Fruit fly (Drosophila melanogaster) whole organism, prepupa: ENCODE measurements around the gene CG32669.

Experiments used
- CG11902 ChIP-seq: fragments of 200-800 bp; sonication (Bioruptor generic); optimal IDR thresholded peaks from 3 replicates; lab custom pipeline; 2016; ENCODE audit warnings: missing biosample characterization, missing genetic modification characterization
- CG3032 ChIP-seq: fragments of 200-800 bp; optimal IDR thresholded peaks from 2 replicates; lab custom pipeline; 2019; ENCODE audit warnings: missing biosample characterization, mild to moderate bottlenecking, missing genetic modification characterization, moderate library complexity
- CG31627 ChIP-seq: fragments of 200-800 bp; sonication (Bioruptor generic); optimal IDR thresholded peaks from 3 replicates; lab custom pipeline; 2016; ENCODE audit warnings: missing biosample characterization, missing genetic modification characterization
- CG34406 ChIP-seq: fragments of 200-800 bp; sonication (Bioruptor generic); optimal IDR thresholded peaks from 3 replicates; lab custom pipeline; 2016; ENCODE audit warnings: missing biosample characterization, missing genetic modification characterization
- CG6163 ChIP-seq: fragments of 200-800 bp; sonication (Bioruptor generic); IDR thresholded peaks from 3 replicates; pipeline ENCODE4 v1.3.6; 2022; ENCODE audit warnings: missing biosample characterization, missing genetic modification characterization
- CG6276 ChIP-seq: fragments of 200-800 bp; sonication (Bioruptor generic); optimal IDR thresholded peaks from 2 replicates; lab custom pipeline; 2017; ENCODE audit warnings: missing biosample characterization, mild to moderate bottlenecking, missing genetic modification characterization
- CG6792 ChIP-seq: fragments of 200-800 bp; sonication (Bioruptor generic); optimal IDR thresholded peaks from 3 replicates; lab custom pipeline; 2016; ENCODE audit warnings: missing biosample characterization, missing genetic modification characterization
- CG6808 ChIP-seq: fragments of 200-800 bp; sonication (Bioruptor generic); optimal IDR thresholded peaks from 3 replicates; lab custom pipeline; 2017; ENCODE audit warnings: missing biosample characterization, missing genetic modification characterization, mild to moderate bottlenecking, moderate library complexity, missing genetic modification reagents
- CG6854 ChIP-seq: fragments of 200-800 bp; sonication (Bioruptor generic); optimal IDR thresholded peaks from 2 replicates; lab custom pipeline; 2017; ENCODE audit warnings: missing biosample characterization, mild to moderate bottlenecking, missing genetic modification characterization
- CG7368 ChIP-seq: fragments of 200-800 bp; sonication (Bioruptor generic); optimal IDR thresholded peaks from 3 replicates; lab custom pipeline; 2016; ENCODE audit warnings: missing biosample characterization, missing genetic modification characterization
- CG9139 ChIP-seq: fragments of 200-800 bp; sonication (Bioruptor generic); optimal IDR thresholded peaks from 3 replicates; lab custom pipeline; 2017; ENCODE audit warnings: missing biosample characterization, mild to moderate bottlenecking, missing genetic modification characterization
- Eip78C ChIP-seq: fragments of 200-800 bp; sonication (Bioruptor generic); peaks from one replicate; lab custom pipeline; 2016; ENCODE audit warnings: missing biosample characterization, missing genetic modification characterization
- Eip93F ChIP-seq: fragments of 200-800 bp; sonication (Bioruptor generic); optimal IDR thresholded peaks from 2 replicates; lab custom pipeline; 2016; ENCODE audit warnings: missing biosample characterization, mild to moderate bottlenecking, missing genetic modification characterization
- Ets21C ChIP-seq: fragments of 200-800 bp; sonication (Bioruptor generic); optimal IDR thresholded peaks from 3 replicates; lab custom pipeline; 2016; ENCODE audit warnings: missing biosample characterization, missing genetic modification characterization
- Ets96B ChIP-seq: fragments of 200-800 bp; optimal IDR thresholded peaks from 2 replicates; lab custom pipeline; 2019; ENCODE audit warnings: missing biosample characterization, mild to moderate bottlenecking, missing genetic modification characterization, moderate library complexity
- Gug ChIP-seq: fragments of 200-800 bp; sonication (Bioruptor generic); IDR thresholded peaks from 2 replicates; pipeline ENCODE4 v1.3.6; 2022; ENCODE audit warnings: missing biosample characterization, missing genetic modification characterization
- Hr39 ChIP-seq: fragments of 200-800 bp; sonication (Bioruptor generic); optimal IDR thresholded peaks from 2 replicates; lab custom pipeline; 2016; ENCODE audit warnings: missing biosample characterization, missing genetic modification characterization
- Hr4 ChIP-seq: fragments of 200-800 bp; sonication (Bioruptor generic); optimal IDR thresholded peaks from 3 replicates; lab custom pipeline; 2016; ENCODE audit warnings: missing biosample characterization, missing genetic modification characterization
- Met ChIP-seq: fragments of 200-800 bp; sonication (Bioruptor generic); optimal IDR thresholded peaks from 3 replicates; lab custom pipeline; 2016; ENCODE audit warnings: missing biosample characterization, missing genetic modification characterization
- OdsH ChIP-seq: fragments of 200-800 bp; sonication (Bioruptor generic); optimal IDR thresholded peaks from 3 replicates; lab custom pipeline; 2016; ENCODE audit warnings: missing biosample characterization, missing genetic modification characterization
- Smox ChIP-seq: fragments of 200-800 bp; sonication (Bioruptor generic); optimal IDR thresholded peaks from 3 replicates; lab custom pipeline; 2016; ENCODE audit warnings: missing biosample characterization, missing genetic modification characterization
- Sox14 ChIP-seq: fragments of 200-800 bp; sonication (Bioruptor generic); optimal IDR thresholded peaks from 3 replicates; lab custom pipeline; 2016; ENCODE audit warnings: missing biosample characterization, missing genetic modification characterization
- Sox15 ChIP-seq: fragments of 200-800 bp; sonication (Bioruptor generic); optimal IDR thresholded peaks from 3 replicates; lab custom pipeline; 2016; ENCODE audit warnings: missing biosample characterization, missing genetic modification characterization
- achi ChIP-seq: fragments of 200-800 bp; sonication (Bioruptor generic); optimal IDR thresholded peaks from 3 replicates; lab custom pipeline; 2016; ENCODE audit warnings: missing biosample characterization, missing genetic modification characterization
- cyc ChIP-seq: fragments of 200-800 bp; sonication (Bioruptor generic); optimal IDR thresholded peaks from 3 replicates; lab custom pipeline; 2016; ENCODE audit warnings: missing biosample characterization, missing genetic modification characterization
- dsx ChIP-seq: fragments of 200-800 bp; optimal IDR thresholded peaks from 3 replicates; lab custom pipeline; 2019; ENCODE audit warnings: missing biosample characterization, mild to moderate bottlenecking, missing genetic modification characterization, moderate library complexity; ENCODE audit not compliant: poor library complexity, severe bottlenecking
- esn ChIP-seq: fragments of 200-800 bp; sonication (Bioruptor generic); optimal IDR thresholded peaks from 2 replicates; lab custom pipeline; 2016; ENCODE audit warnings: missing biosample characterization, mild to moderate bottlenecking, missing genetic modification characterization, moderate library complexity
- fd85E ChIP-seq: fragments of 200-800 bp; sonication (Bioruptor generic); optimal IDR thresholded peaks from 3 replicates; lab custom pipeline; 2016; ENCODE audit warnings: missing biosample characterization, missing genetic modification characterization
- fkh ChIP-seq: fragments of 200-800 bp; sonication (Bioruptor generic); optimal IDR thresholded peaks from 3 replicates; lab custom pipeline; 2017; ENCODE audit warnings: missing biosample characterization, mild to moderate bottlenecking, missing genetic modification characterization, moderate library complexity
- lz ChIP-seq: fragments of 200-800 bp; sonication (Bioruptor generic); optimal IDR thresholded peaks from 3 replicates; lab custom pipeline; 2016; ENCODE audit warnings: missing biosample characterization, missing genetic modification characterization
- net ChIP-seq: fragments of 200-800 bp; sonication (Bioruptor generic); optimal IDR thresholded peaks from 3 replicates; lab custom pipeline; 2016; ENCODE audit warnings: missing biosample characterization, missing genetic modification characterization
- svp ChIP-seq: fragments of 200-800 bp; sonication (Bioruptor generic); peaks from one replicate; lab custom pipeline; 2016; ENCODE audit warnings: missing biosample characterization, missing genetic modification characterization
- topi ChIP-seq: fragments of 200-800 bp; sonication (Bioruptor generic); optimal IDR thresholded peaks from 3 replicates; lab custom pipeline; 2016; ENCODE audit warnings: missing biosample characterization, missing genetic modification characterization
- vri ChIP-seq: fragments of 200-800 bp; sonication (Bioruptor generic); optimal IDR thresholded peaks from 3 replicates; lab custom pipeline; 2016; ENCODE audit warnings: missing biosample characterization, mild to moderate bottlenecking, missing genetic modification characterization

Gene CG32669

DNA sequence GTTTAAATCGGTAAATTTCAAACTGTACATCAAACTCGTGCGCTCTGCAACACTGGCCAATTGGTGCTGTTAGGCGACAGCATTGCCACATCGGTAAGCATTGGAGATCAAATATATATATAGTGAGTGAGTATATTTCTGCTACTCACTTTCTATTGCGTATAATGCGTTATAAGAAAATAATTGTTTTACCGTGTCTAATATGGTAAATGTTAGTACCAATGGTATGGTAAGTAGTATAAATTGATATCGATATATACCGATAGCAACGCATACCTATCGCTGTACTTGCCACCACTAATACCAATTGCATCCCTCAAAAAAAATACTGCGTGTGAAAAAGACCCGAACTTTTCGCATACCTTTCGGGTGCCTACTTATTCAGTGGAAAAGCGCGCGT, 12.5 kb upstream of the CG32669 start, which contains the start of the genes sofe and CG2186 (continued):
- TF ChIP-seq fd85E (no peak), CG6808 (GFP tag; lab: Kevin White, UChicago) (no peak), Ets21C (GFP tag; lab: Kevin White, UChicago) (peak; percentile 40), dsx (GFP tag; lab: Kevin White, UChicago) (no peak), vri (no peak), Eip93F (GFP tag; lab: Kevin White, UChicago) (no peak)

DNA sequence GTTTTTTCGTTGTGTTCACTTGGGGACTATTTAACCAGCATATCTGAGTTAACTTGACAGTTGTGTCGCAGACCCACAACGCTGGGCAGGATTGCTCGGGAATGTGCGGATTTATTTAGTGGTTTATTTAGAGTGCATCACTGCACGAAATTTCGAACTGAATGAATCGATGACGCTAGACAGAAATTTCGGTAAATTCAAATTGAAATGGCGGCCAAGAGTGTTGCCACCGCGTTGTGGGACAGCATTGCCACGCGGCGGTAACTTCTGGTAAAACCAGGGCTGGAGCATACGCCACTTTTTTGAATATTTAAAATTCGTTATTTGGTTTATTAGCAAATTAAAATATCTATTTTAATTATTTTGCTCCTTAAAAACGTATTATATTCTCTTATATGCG, 9.8 kb upstream of the CG32669 start, which contains the start of gene feo:
feo (minus strand) TSS at position 184 of the 400 bp plus-strand sequence.
- TF ChIP-seq Hr4 (GFP tag; lab: Kevin White, UChicago) (no peak), achi (GFP tag; lab: Kevin White, UChicago) (no peak)
- TF ChIP-seq, all 60 proteins: peak for 0

- no peak for TF ChIP-seq Hr4 (GFP tag; lab: Kevin White, UChicago)
- TF ChIP-seq net (GFP tag; lab: Kevin White, UChicago): no peak
- TF ChIP-seq Sox14 (GFP tag; lab: Kevin White, UChicago): peak; percentile 12
Measured at dm6 chrX:10848565-10848964, 3.7 kb upstream of the CG32669 start, which contains the start of gene CG2202. TSS of gene CG2202 (plus strand) at chrX:10848757.

DNA sequence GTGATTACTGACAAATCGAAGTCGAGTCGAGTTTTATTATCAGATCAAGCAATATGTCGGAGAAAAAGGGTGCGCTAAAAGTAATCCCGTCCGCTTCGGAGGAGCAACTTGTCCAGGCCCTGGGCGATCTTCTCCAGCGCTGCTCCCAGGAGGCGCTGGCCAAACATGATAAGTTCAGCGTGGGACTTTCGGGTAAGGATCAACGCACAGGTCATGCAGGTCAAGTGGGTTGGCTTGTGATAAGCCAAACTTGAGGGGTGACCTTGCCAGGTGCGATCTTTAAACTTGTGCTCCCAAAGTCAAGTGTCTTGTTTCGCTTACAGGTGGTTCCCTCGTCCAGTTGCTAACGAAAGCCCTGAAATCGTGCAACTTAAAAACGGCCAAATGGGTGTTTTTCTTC, 2.6 kb upstream of the CG32669 start:
- TF ChIP-seq svp (GFP tag; lab: Kevin White, UChicago) (peak; percentile 94), Eip78C (GFP tag; lab: Kevin White, UChicago) (peak; percentile 24), fkh (GFP tag; lab: Kevin White, UChicago) (no peak)

DNA sequence GAGAGGGAATG, 2.4 kb upstream of the CG32669 start, which contains the start of gene Pgls:
Pgls (plus strand) TSS at position 3 of the 11 bp plus-strand sequence.
- no peak for TF ChIP-seq Hr4 (GFP tag; lab: Kevin White, UChicago)
- TF ChIP-seq CG31627: no peak
- TF ChIP-seq Ets96B: no peak
- no peak for TF ChIP-seq Smox (GFP tag; lab: Kevin White, UChicago)
- no peak for TF ChIP-seq CG34406 (GFP tag; lab: Kevin White, UChicago)

DNA sequence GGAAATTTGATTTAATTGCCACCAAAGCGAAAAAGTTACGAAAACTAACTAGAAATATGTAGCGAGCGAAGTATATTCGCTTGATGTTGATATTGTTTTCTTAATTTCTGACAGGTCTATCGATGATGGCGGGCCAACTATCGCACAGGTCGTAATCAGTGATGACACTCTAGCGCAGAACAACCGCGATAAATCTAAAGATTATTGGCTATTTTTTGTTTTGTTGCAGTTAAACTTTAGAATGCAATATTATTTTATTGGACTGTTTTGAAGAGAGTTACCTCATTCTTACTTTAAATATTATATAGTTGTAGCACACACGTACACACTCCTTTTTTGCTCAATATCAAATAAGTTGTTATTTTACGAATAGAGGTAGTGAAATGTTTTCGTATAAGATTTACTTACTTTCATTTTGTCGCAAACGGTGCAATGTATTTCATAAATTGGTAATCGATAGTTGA, 2.1 kb upstream of the CG32669 start, which contains the start of gene sbr:
sbr (minus strand) TSS at position 121 of the 464 bp plus-strand sequence.
- TF ChIP-seq OdsH (GFP tag; lab: Kevin White, UChicago) (no peak), Met (GFP tag; lab: Kevin White, UChicago) (no peak), Ets21C (GFP tag; lab: Kevin White, UChicago) (peak; percentile 37), Hr39 (GFP tag; lab: Kevin White, UChicago) (peak; percentile 37), CG6808 (GFP tag; lab: Kevin White, UChicago) (no peak), Sox15 (GFP tag; lab: Kevin White, UChicago) (no peak), cyc (GFP tag; lab: Kevin White, UChicago) (peak; percentile 35), CG6854 (GFP tag; lab: Kevin White, UChicago) (no peak), topi (GFP tag; lab: Kevin White, UChicago) (peak; percentile 38), Sox14 (GFP tag; lab: Kevin White, UChicago) (peak; percentile 44), CG31627 (peak; percentile 29), Gug (GFP tag; lab: Robert Waterston, UW) (no peak), CG11902 (GFP tag; lab: Kevin White, UChicago) (no peak), Smox (GFP tag; lab: Kevin White, UChicago) (peak; percentile 1), lz (peak; percentile 34), esn (GFP tag; lab: Kevin White, UChicago) (peak; percentile 43), CG9139 (no peak), CG6792 (GFP tag; lab: Kevin White, UChicago) (no peak), CG6163 (GFP tag; lab: Robert Waterston, UW) (no peak), net (GFP tag; lab: Kevin White, UChicago) (no peak), achi (GFP tag; lab: Kevin White, UChicago) (peak; percentile 43), CG3032 (peak; percentile 24), CG6276 (GFP tag; lab: Kevin White, UChicago) (no peak), CG7368 (GFP tag; lab: Kevin White, UChicago) (no peak)
